Fruit fly (Drosophila melanogaster): ENCODE data around the gene Phae2.

Phae2 gene

DNA sequence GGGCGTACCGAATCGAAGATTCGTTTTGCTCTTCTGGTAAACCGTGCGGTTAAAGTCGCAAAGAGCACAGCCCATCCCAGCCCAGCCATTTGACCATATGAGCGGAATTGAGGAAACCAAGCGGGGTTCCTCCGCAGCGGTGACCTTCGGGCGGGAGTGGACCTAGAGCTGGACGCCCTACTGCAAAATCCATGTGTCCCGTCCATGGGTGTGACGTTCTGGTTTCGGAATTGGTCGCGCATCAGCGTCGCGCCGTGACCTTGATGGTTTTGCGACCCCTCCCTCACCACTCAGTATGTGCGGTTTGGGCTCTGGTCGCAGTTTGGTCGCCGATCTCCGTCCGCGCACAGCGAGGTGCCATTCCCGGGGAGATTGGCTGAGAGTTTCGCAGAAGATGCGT, 18.2 kb upstream of the Phae2 start:
- TF ChIP-seq CTCF (optimal IDR thresholded peaks at IDR 0.05) = no peak
- no peak for TF ChIP-seq CG8478 (optimal IDR thresholded peaks at IDR 0.05)

DNA sequence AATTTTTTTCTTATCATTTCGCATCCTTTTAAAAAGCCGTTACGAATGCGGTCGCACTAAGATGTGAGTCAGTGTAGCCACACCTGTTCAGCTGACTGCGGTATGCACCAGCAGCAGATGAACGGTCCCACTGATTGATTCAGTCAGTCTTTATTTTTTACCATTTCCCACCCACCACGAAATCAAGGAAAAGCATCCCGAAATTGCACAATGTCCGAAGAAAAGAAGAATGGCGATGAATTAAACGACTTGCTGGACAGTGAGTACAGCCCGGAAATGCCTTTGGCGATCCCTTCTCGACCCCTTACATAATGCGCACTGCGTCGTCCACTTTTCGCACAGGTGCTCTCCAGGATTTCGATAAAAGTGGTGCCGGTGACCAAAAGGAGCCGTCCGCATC, 17.3 kb upstream of the Phae2 start:
- no peak for TF ChIP-seq CG8478 (optimal IDR thresholded peaks at IDR 0.05)
- TF ChIP-seq CTCF (optimal IDR thresholded peaks at IDR 0.05) = no peak

- TF ChIP-seq CG8478 (optimal IDR thresholded peaks at IDR 0.05) (no peak), CTCF (optimal IDR thresholded peaks at IDR 0.05) (no peak)
Observed at dm6 chr2L:12096396-12096813, 14.5 kb upstream of the Phae2 start, which contains the start of the genes CG6712 and Mt2. CG6712 (minus strand) TSS chr2L:12096511. Mt2 (plus strand) TSS chr2L:12096525.

dm6 chr2L:12097698-12098097, 13.2 kb upstream of the Phae2 start, which contains the start of gene Ced-12:
Ced-12 (plus strand) TSS chr2L:12097838.
- TF ChIP-seq CTCF (optimal IDR thresholded peaks at IDR 0.05) (no peak), CG8478 (optimal IDR thresholded peaks at IDR 0.05) (no peak)

DNA sequence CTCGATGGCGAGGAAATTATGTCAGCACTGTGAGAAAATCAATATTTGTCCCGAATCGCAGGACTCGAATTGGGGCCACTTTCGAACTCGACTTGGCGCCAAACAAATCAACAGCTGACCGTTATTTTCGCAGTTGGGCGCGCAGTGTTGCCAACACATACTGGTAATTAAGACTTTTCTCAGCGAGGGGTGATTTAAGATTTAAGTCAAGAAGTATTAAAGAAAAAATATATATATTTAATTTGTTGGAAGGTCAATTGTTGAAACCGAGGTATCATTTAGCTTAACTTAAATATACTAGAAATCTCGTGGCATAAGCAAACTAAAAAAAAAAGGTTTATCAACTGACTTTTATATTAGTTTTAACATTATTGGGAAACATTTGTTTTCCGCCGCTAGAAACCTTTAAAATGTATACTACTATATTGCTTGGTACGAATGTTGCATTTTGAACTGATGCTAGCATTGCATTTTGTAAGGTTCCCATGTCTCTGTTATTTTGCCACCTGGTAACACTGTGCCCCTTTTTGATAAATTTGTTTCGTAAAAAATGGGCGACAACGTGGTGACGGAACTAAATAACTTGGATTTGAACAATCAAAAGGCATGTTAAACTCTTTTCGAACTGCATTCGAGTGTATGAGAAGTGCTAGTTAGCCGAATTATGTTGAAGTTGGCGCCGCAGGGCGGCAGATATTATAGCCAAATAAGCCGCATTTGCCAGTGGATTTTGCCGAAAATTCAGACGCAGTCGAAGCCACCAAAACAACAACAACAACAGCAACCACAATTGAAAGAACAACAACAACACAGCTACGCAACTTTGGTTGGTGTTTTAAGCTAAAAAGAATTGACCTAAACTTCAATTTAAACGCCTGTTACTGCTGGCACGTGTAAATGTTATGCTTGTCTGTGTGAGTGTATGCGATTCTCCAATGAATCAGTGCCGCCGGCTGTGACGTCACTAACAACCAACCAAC, 7.4 kb upstream of the Phae2 start, which contains the start of the genes Patsas and ThrRS:
TSS of gene Patsas (minus strand) at position 55 of the 980 bp plus-strand sequence.
TSS of gene ThrRS (plus strand) at position 521 of the 980 bp plus-strand sequence.
- TF ChIP-seq CTCF (optimal IDR thresholded peaks at IDR 0.05) = peak in 1 of 2 experiments; percentile 10
- TF ChIP-seq CG8478 (optimal IDR thresholded peaks at IDR 0.05) = no peak

DNA sequence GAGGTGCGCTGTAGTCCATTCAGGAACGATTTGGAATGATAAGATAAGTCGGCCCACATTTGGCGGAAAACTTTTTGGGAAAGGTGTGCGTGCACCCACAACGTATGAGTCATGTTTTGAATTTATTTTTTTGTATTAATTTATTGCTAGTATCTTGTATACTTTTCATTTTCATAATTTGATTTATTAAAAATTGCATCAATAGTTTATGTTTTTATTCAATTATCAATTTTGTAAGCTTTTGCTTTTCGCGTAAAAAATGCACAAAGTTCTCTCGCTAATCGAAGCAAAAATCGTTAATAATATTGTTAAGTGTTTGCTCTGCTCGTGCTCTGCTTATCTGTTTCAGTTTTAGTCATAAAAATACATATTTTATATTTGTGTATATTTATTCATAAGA, 3.8 kb upstream of the Phae2 start:
- TF ChIP-seq CTCF (optimal IDR thresholded peaks at IDR 0.05) = no peak
- TF ChIP-seq CG8478 (optimal IDR thresholded peaks at IDR 0.05) = no peak

- TF ChIP-seq CTCF (optimal IDR thresholded peaks at IDR 0.05) (peak in 1 of 2 experiments; percentile 4), CG8478 (optimal IDR thresholded peaks at IDR 0.05) (no peak)
Observed at dm6 chr2L:12108779-12109564, 1.9 kb upstream of the Phae2 start, which contains the start of the genes Rab6 and Phae1. Rab6 (minus strand) TSS chr2L:12109116. Phae1 (plus strand) TSS chr2L:12109417.

dm6 chr2L:12112943-12113557, 2.1 kb downstream of the Phae2 start:
- no peak for TF ChIP-seq CTCF (optimal IDR thresholded peaks at IDR 0.05)
- TF ChIP-seq CG8478 (optimal IDR thresholded peaks at IDR 0.05) = no peak

dm6 chr2L:12114159-12114558, 3.2 kb downstream of the Phae2 start, which contains the start of gene CG17211:
CG17211 (plus strand) TSS chr2L:12114360.
- TF ChIP-seq CTCF (optimal IDR thresholded peaks at IDR 0.05) (no peak), CG8478 (optimal IDR thresholded peaks at IDR 0.05) (no peak)

- TF ChIP-seq CTCF (optimal IDR thresholded peaks at IDR 0.05) (no peak), CG8478 (optimal IDR thresholded peaks at IDR 0.05) (no peak)
Observed at dm6 chr2L:12115809-12116208, 4.9 kb downstream of the Phae2 start.

DNA sequence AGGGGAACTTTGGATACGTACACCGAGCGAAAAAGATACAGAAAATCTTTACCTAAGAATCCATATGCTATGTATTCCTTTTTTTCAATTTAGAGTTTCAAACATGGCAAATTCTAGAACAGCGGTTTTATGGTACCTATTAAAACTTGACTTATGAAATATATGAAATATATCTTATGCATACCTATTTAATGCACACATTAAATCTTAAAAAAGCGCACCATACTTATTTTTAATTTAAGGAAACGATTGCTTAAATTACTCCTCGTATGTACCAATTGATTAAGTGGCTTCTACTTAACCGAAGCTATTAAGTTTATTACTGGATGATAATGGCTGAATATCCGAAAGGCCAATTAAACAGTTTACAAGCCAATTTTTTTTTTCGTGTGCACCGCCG, 9.1 kb downstream of the Phae2 start:
- TF ChIP-seq CTCF (optimal IDR thresholded peaks at IDR 0.05) = no peak
- TF ChIP-seq CG8478 (optimal IDR thresholded peaks at IDR 0.05) = no peak

DNA sequence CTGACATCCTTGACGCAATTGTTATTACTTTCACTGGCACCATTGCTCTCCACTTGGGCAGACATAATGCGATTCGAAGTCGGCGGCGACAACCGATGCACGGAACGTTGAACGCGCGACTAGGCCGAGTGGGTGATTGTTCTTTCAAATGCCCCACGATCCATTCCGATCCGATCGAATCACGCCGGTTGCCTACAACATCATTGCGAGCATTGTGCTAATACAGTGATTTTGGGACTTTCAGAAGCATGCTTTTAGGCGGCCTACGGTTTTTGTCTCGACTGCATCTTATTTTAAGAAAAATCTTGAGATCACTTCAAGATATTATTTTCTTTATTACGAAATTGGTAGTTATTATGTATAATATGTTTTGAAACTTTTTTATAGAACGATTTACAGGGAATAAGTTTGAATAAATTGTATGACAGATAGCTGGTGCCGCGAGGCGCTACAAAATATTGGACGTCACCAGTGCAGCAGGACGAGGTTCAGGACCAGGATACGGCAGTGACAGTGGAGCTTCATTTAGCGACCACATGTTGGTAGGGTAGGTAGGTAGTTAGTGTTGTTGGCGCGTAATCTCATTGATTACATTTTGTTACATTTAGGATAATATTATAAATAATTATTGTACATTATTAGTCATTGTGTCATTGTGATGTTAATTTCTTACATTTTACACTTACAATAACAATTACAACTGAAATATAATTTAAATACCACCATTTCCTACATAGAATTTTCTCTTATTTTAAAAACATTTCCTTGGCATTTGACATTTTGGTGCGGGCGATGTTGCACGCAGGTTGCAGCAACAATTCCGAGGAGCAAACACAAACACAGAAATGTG, 22.6 kb downstream of the Phae2 start, which contains the start of gene rho-6:
TSS of gene rho-6 (minus strand) at position 137 of the 850 bp plus-strand sequence.
- TF ChIP-seq CTCF (optimal IDR thresholded peaks at IDR 0.05) (no peak), CG8478 (optimal IDR thresholded peaks at IDR 0.05) (no peak)

dm6 chr2L:12134125-12134378, 23.1 kb downstream of the Phae2 start:
- no peak for TF ChIP-seq CG8478 (optimal IDR thresholded peaks at IDR 0.05)
- TF ChIP-seq CTCF (optimal IDR thresholded peaks at IDR 0.05) = no peak

DNA sequence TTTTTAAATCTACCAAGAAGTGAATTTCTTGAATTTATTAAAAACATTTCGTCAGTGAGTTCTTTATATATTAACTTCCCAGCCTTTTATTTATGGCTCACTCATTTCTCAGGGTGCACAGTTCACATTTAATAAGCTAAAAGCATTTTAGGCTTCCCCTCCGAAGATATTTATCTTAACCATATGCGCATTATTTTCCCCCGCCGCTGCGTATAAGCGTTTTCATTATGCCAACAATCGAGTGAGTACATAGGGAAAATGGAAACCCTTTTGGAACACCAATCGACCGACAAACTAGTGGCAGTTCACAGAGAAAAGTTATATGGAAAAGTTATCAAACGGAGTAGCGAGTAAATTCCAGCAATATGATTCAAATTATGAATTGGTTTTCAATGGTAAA, 26.8 kb downstream of the Phae2 start, which contains the start of gene Gr33a:
TSS of gene Gr33a (plus strand) at position 301 of the 400 bp plus-strand sequence.
- no peak for TF ChIP-seq CG8478 (optimal IDR thresholded peaks at IDR 0.05)
- no peak for TF ChIP-seq CTCF (optimal IDR thresholded peaks at IDR 0.05)

Measured in S2 (cell line).